Fruit fly (Drosophila melanogaster) whole organism, embryonic: ENCODE measurements around the gene CG7810.
A peak's percentile ranks its signal among the peaks of the same experiment; 100 is the strongest.

Experiments
- Adf1 ChIP-seq: fragments of 200-800 bp; sonication (Bioruptor generic); IDR thresholded peaks from 2 replicates; pipeline ENCODE4 v1.3.6; 2022; ENCODE audit warnings: missing biosample characterization, missing genetic modification characterization
- BEAF-32 ChIP-seq: fragments of 200-800 bp; sonication (Bioruptor generic); optimal IDR thresholded peaks from 3 replicates; lab custom pipeline; 2017; ENCODE audit warnings: missing biosample characterization, missing genetic modification characterization, mild to moderate bottlenecking, moderate library complexity, missing genetic modification reagents
- CG10366 ChIP-seq: fragments of 200-800 bp; sonication (Bioruptor generic); IDR thresholded peaks from 2 replicates; pipeline ENCODE4 v1.3.6; 2022; ENCODE audit warnings: missing biosample characterization, missing genetic modification characterization
- CG12219 ChIP-seq: fragments of 200-800 bp; sonication (Bioruptor generic); optimal IDR thresholded peaks from 3 replicates; lab custom pipeline; 2018; ENCODE audit warnings: missing biosample characterization, mild to moderate bottlenecking, missing genetic modification characterization
- CG12659 ChIP-seq: fragments of 200-800 bp; sonication (Bioruptor generic); optimal IDR thresholded peaks from 3 replicates; lab custom pipeline; 2017; ENCODE audit warnings: mild to moderate bottlenecking, missing biosample characterization, missing genetic modification reagents, missing genetic modification characterization
- CG12744 ChIP-seq: fragments of 200-800 bp; sonication (Bioruptor generic); optimal IDR thresholded peaks from 2 replicates; lab custom pipeline; 2016; ENCODE audit warnings: missing biosample characterization, missing genetic modification characterization
- CG13775 ChIP-seq: fragments of 200-800 bp; sonication (Bioruptor generic); optimal IDR thresholded peaks from 3 replicates; lab custom pipeline; 2017; ENCODE audit warnings: missing biosample characterization, mild to moderate bottlenecking, missing genetic modification characterization
- CG14710 ChIP-seq: fragments of 200-800 bp; sonication (Bioruptor generic); optimal IDR thresholded peaks from 3 replicates; lab custom pipeline; 2019; ENCODE audit warnings: missing biosample characterization, mild to moderate bottlenecking, missing genetic modification characterization, moderate library complexity
- CG16813 ChIP-seq: fragments of 200-800 bp; sonication (Bioruptor generic); IDR thresholded peaks from 3 replicates; pipeline ENCODE4 v1.3.6; 2022; ENCODE audit warnings: missing biosample characterization, missing genetic modification characterization; ENCODE audit not compliant: partially characterized antibody
- CG17186 ChIP-seq: fragments of 200-800 bp; sonication (Bioruptor generic); optimal IDR thresholded peaks from 3 replicates; lab custom pipeline; 2017; ENCODE audit warnings: missing biosample characterization, missing genetic modification reagents, missing genetic modification characterization
- CG17385 ChIP-seq: fragments of 200-800 bp; sonication (Bioruptor generic); optimal IDR thresholded peaks from 3 replicates; lab custom pipeline; 2018; ENCODE audit warnings: missing biosample characterization, mild to moderate bottlenecking, missing genetic modification characterization
- CG2712 ChIP-seq: fragments of 200-800 bp; optimal IDR thresholded peaks from 3 replicates; lab custom pipeline; 2019; ENCODE audit warnings: missing biosample characterization, mild to moderate bottlenecking, missing genetic modification characterization, moderate library complexity
- CG34422 ChIP-seq: fragments of 200-800 bp; sonication (Bioruptor generic); IDR thresholded peaks from 3 replicates; pipeline ENCODE4 v1.3.6; 2022; ENCODE audit warnings: missing biosample characterization, missing genetic modification characterization
- CG3847 ChIP-seq: fragments of 200-800 bp; sonication (Bioruptor generic); IDR thresholded peaks from 2 replicates; pipeline ENCODE4 v1.3.6; 2022; ENCODE audit warnings: missing biosample characterization, missing genetic modification characterization
- CG3995 ChIP-seq: fragments of 200-800 bp; sonication (Bioruptor generic); optimal IDR thresholded peaks from 3 replicates; lab custom pipeline; 2016; ENCODE audit warnings: missing biosample characterization, missing genetic modification characterization
- CG6272 ChIP-seq: fragments of 200-800 bp; sonication (Bioruptor generic); IDR thresholded peaks from 2 replicates; pipeline ENCODE4 v1.3.6; 2022; ENCODE audit warnings: missing biosample characterization, missing genetic modification characterization
- CG8924 ChIP-seq: fragments of 200-800 bp; optimal IDR thresholded peaks from 3 replicates; lab custom pipeline; 2019; ENCODE audit warnings: missing biosample characterization, mild to moderate bottlenecking, missing genetic modification characterization, moderate library complexity
- CoRest ChIP-seq: fragments of 200-800 bp; sonication (Bioruptor generic); optimal IDR thresholded peaks from 3 replicates; lab custom pipeline; 2018; ENCODE audit warnings: missing biosample characterization, mild to moderate bottlenecking, missing genetic modification characterization, moderate library complexity
- Dfd ChIP-seq, 2 experiments: fragments of >200 bp; optimal IDR thresholded peaks; 2 replicates each; lab custom pipeline; 2017; ENCODE audit warnings: missing biosample characterization in 2 of 2, missing genetic modification characterization in 2 of 2
- Dp ChIP-seq: fragments of 200-800 bp; sonication (Bioruptor generic); optimal IDR thresholded peaks from 2 replicates; lab custom pipeline; 2018; ENCODE audit warnings: missing biosample characterization, mild to moderate bottlenecking, missing genetic modification characterization, moderate library complexity
- Dref ChIP-seq: fragments of 200-800 bp; sonication (Bioruptor generic); IDR thresholded peaks from 2 replicates; pipeline ENCODE4 v1.3.6; 2022; ENCODE audit warnings: missing biosample characterization, missing genetic modification characterization
- Elba2 ChIP-seq: fragments of 200-800 bp; sonication (Bioruptor generic); optimal IDR thresholded peaks from 3 replicates; lab custom pipeline; 2016; ENCODE audit warnings: missing biosample characterization, missing genetic modification characterization
- Hr39 ChIP-seq: fragments of >200 bp; optimal IDR thresholded peaks from 2 replicates; lab custom pipeline; 2017
- Lim3 ChIP-seq: fragments of 200-800 bp; sonication (Bioruptor generic); IDR thresholded peaks from 2 replicates; pipeline ENCODE4 v1.3.6; 2022; ENCODE audit warnings: missing biosample characterization, missing genetic modification characterization
- MESR4 ChIP-seq: fragments of 200-800 bp; sonication (Bioruptor generic); optimal IDR thresholded peaks from 2 replicates; lab custom pipeline; 2018; ENCODE audit warnings: missing biosample characterization, mild to moderate bottlenecking, missing genetic modification characterization, moderate library complexity
- Meics ChIP-seq: fragments of 200-800 bp; sonication (Bioruptor generic); optimal IDR thresholded peaks from 2 replicates; lab custom pipeline; 2017; ENCODE audit warnings: missing biosample characterization, mild to moderate bottlenecking, missing genetic modification characterization
- Myb ChIP-seq: fragments of 200-800 bp; sonication (Bioruptor generic); optimal IDR thresholded peaks from 2 replicates; lab custom pipeline; 2016; ENCODE audit warnings: missing biosample characterization, missing genetic modification characterization
- Neu2 ChIP-seq: fragments of 200-800 bp; sonication (Bioruptor generic); optimal IDR thresholded peaks from 3 replicates; lab custom pipeline; 2016; ENCODE audit warnings: missing biosample characterization, missing genetic modification characterization, borderline replicate concordance
- Oaz ChIP-seq: fragments of 200-800 bp; sonication (Bioruptor generic); IDR thresholded peaks from 2 replicates; pipeline ENCODE4 v1.3.6; 2022; ENCODE audit warnings: missing biosample characterization, missing genetic modification characterization
- Rfx ChIP-seq: fragments of 200-800 bp; sonication (Bioruptor generic); IDR thresholded peaks from 2 replicates; pipeline ENCODE4 v1.3.6; 2022; ENCODE audit warnings: missing biosample characterization, missing genetic modification characterization
- Stat92E ChIP-seq, 3 experiments: fragments of >200 bp in 2 of 3; fragments of 200-800 bp in 1 of 3; sonication (Bioruptor generic) in 1 of 3; optimal IDR thresholded peaks; 2 replicates each; lab custom pipeline; 2017 to 2019; ENCODE audit warnings: missing biosample characterization in 3 of 3, missing genetic modification characterization in 3 of 3, mild to moderate bottlenecking in 1 of 3, moderate library complexity in 1 of 3
- ab ChIP-seq: fragments of 200-800 bp; sonication (Bioruptor generic); optimal IDR thresholded peaks from 2 replicates; lab custom pipeline; 2016; ENCODE audit warnings: missing biosample characterization, missing genetic modification characterization
- al ChIP-seq: fragments of 200-800 bp; sonication (Bioruptor generic); IDR thresholded peaks from 2 replicates; pipeline ENCODE4 v1.3.6; 2022; ENCODE audit warnings: missing biosample characterization, missing genetic modification characterization
- bbx ChIP-seq: fragments of 200-800 bp; sonication (Bioruptor generic); IDR thresholded peaks from 2 replicates; pipeline ENCODE4 v1.3.6; 2022; ENCODE audit warnings: missing biosample characterization, missing genetic modification characterization; ENCODE audit not compliant: partially characterized antibody
- chinmo ChIP-seq: fragments of 200-800 bp; sonication (Bioruptor generic); IDR thresholded peaks from 4 replicates; pipeline ENCODE4 v1.3.6; 2022; ENCODE audit warnings: missing biosample characterization, missing genetic modification characterization; ENCODE audit not compliant: partially characterized antibody
- chn ChIP-seq: fragments of 200-800 bp; sonication (Bioruptor generic); optimal IDR thresholded peaks from 2 replicates; lab custom pipeline; 2016; ENCODE audit warnings: missing biosample characterization, missing genetic modification characterization
- hth ChIP-seq: fragments of >200 bp; optimal IDR thresholded peaks from 2 replicates; lab custom pipeline; 2017; ENCODE audit warnings: inconsistent platforms
- nerfin-1 ChIP-seq: fragments of 200-800 bp; sonication (Bioruptor generic); optimal IDR thresholded peaks from 3 replicates; lab custom pipeline; 2019; ENCODE audit warnings: missing biosample characterization, mild to moderate bottlenecking, missing genetic modification characterization, moderate library complexity
- oc ChIP-seq: fragments of 200-800 bp; sonication (Bioruptor generic); optimal IDR thresholded peaks from 2 replicates; lab custom pipeline; 2018; ENCODE audit warnings: missing biosample characterization, mild to moderate bottlenecking, missing genetic modification characterization, moderate library complexity
- pzg ChIP-seq: fragments of 200-800 bp; sonication (Bioruptor generic); optimal IDR thresholded peaks from 3 replicates; lab custom pipeline; 2018; ENCODE audit warnings: missing biosample characterization, mild to moderate bottlenecking, missing genetic modification characterization, moderate library complexity
- scrt ChIP-seq: fragments of 200-800 bp; sonication (Bioruptor generic); optimal IDR thresholded peaks from 2 replicates; lab custom pipeline; 2018; ENCODE audit warnings: missing biosample characterization, mild to moderate bottlenecking, missing genetic modification characterization, moderate library complexity
- sna ChIP-seq: fragments of 200-800 bp; sonication (Bioruptor generic); IDR thresholded peaks from 2 replicates; pipeline ENCODE4 v1.3.6; 2022; ENCODE audit warnings: missing biosample characterization, missing genetic modification characterization; ENCODE audit not compliant: partially characterized antibody
- stc ChIP-seq: fragments of 200-800 bp; sonication (Bioruptor generic); IDR thresholded peaks from 2 replicates; pipeline ENCODE4 v1.3.6; 2022; ENCODE audit warnings: missing biosample characterization, missing genetic modification characterization
- toy ChIP-seq: fragments of 200-800 bp; sonication (Bioruptor generic); IDR thresholded peaks from 2 replicates; pipeline ENCODE4 v1.3.6; 2022; ENCODE audit warnings: missing biosample characterization, missing genetic modification characterization
- trem ChIP-seq: fragments of 200-800 bp; optimal IDR thresholded peaks from 3 replicates; lab custom pipeline; 2019; ENCODE audit warnings: missing biosample characterization, mild to moderate bottlenecking, missing genetic modification characterization, moderate library complexity
- zen ChIP-seq: fragments of 200-800 bp; sonication (Bioruptor generic); optimal IDR thresholded peaks from 3 replicates; lab custom pipeline; 2018; ENCODE audit warnings: missing biosample characterization, mild to moderate bottlenecking, missing genetic modification characterization, moderate library complexity

The CG7810 gene

dm6 chr2L:8302766-8303479, 8.1 kb downstream of the CG7810 start, which contains the start of the genes wol and Scgalpha (continued):
- TF ChIP-seq Stat92E (GFP tag; optimal IDR thresholded peaks at IDR 0.05; lab: Kevin White, UChicago) (peak in 1 of 3 experiments; percentile 97), Myb (GFP tag; lab: Kevin White, UChicago) (peak; percentile 40), BEAF-32 (GFP tag; lab: Kevin White, UChicago) (peak; percentile 65), CG12744 (GFP tag; lab: Kevin White, UChicago) (no peak), Dfd (GFP tag; optimal IDR thresholded peaks at IDR 0.05; lab: Kevin White, UChicago) (no peak), ab (GFP tag; lab: Kevin White, UChicago) (no peak), MESR4 (GFP tag; lab: Kevin White, UChicago) (peak; percentile 66), chinmo (GFP tag; lab: Robert Waterston, UW) (peak; percentile 58; the same call in 1 of the 4 replicates), hth (no peak), Meics (no peak), bbx (GFP tag; lab: Robert Waterston, UW) (peak; percentile 66), Hr39 (no peak), CG16813 (peak; percentile 65), sna (GFP tag; lab: Robert Waterston, UW) (0 out of 2 replicates have a peak, but pooled peaks have one; percentile 58), Oaz (GFP tag; lab: Robert Waterston, UW) (no peak), CG13775 (peak; percentile 15), CG3995 (peak; percentile 98), CG2712 (tag; lab: Kevin White, UChicago) (peak; percentile 43), Neu2 (no peak), oc (tag; lab: Kevin White, UChicago) (no peak), CG14710 (tag; lab: Kevin White, UChicago) (peak; percentile 8), pzg (GFP tag; lab: Kevin White, UChicago) (peak; percentile 52), Dref (GFP tag; lab: Robert Waterston, UW) (peak; percentile 84), toy (GFP tag; lab: Robert Waterston, UW) (no peak), Adf1 (GFP tag; lab: Robert Waterston, UW) (peak; percentile 72; the same call in 1 of the 2 replicates), Dp (GFP tag; lab: Kevin White, UChicago) (peak; percentile 69)

dm6 chr2L:8300220-8301167, 10.5 kb downstream of the CG7810 start, which contains the start of gene Btk:
Gene Btk, minus strand, starts transcription at chr2L:8301079.
- peak; percentile 35 for TF ChIP-seq CG12659 (GFP tag; lab: Kevin White, UChicago)
- TF ChIP-seq CG6272, result no peak
- TF ChIP-seq Dp (GFP tag; lab: Kevin White, UChicago), result peak; percentile 89
- no peak for TF ChIP-seq CG12219 (GFP tag; lab: Kevin White, UChicago)
- TF ChIP-seq chn (GFP tag; lab: Kevin White, UChicago), result no peak
- no peak for TF ChIP-seq CG10366 (GFP tag; lab: Robert Waterston, UW)
- TF ChIP-seq CG3847 (GFP tag; lab: Robert Waterston, UW), result no peak
- TF ChIP-seq CoRest (tag; lab: Kevin White, UChicago), result peak; percentile 27
- TF ChIP-seq pzg (GFP tag; lab: Kevin White, UChicago), result peak; percentile 66
- TF ChIP-seq nerfin-1 (tag; lab: Kevin White, UChicago), result peak; percentile 9
- peak; percentile 0 for TF ChIP-seq CG17385 (GFP tag; lab: Kevin White, UChicago)
- peak; percentile 28 for TF ChIP-seq trem (tag; lab: Kevin White, UChicago)
- peak; percentile 58 for TF ChIP-seq CG8924
- TF ChIP-seq scrt (GFP tag; lab: Kevin White, UChicago), result peak; percentile 83
- TF ChIP-seq al, result no peak
- peak; percentile 14 for TF ChIP-seq CG17186 (GFP tag; lab: Kevin White, UChicago)
- TF ChIP-seq bbx (GFP tag; lab: Robert Waterston, UW), result 0 out of 2 replicates have a peak, but pooled peaks have one; percentile 35
- peak in 1 of 3 experiments; percentile 91 for TF ChIP-seq Stat92E (GFP tag; optimal IDR thresholded peaks at IDR 0.05; lab: Kevin White, UChicago)
- peak; percentile 3 for TF ChIP-seq Elba2 (GFP tag; lab: Kevin White, UChicago)
- 0 out of 2 replicates have a peak, but pooled peaks have one; percentile 25 for TF ChIP-seq stc (GFP tag; lab: Robert Waterston, UW)
- TF ChIP-seq CG34422, result peak; percentile 64; the same call in 1 of the 3 replicates
- TF ChIP-seq zen, result no peak
- TF ChIP-seq Lim3 (GFP tag; lab: Robert Waterston, UW), result no peak
- peak; percentile 21; the same call in 1 of the 2 replicates for TF ChIP-seq Rfx (GFP tag; lab: Robert Waterston, UW)
